Worm (Caenorhabditis elegans) whole organism, midembryonic: ENCODE measurements around the gene gadr-2.

Source experiments
- T22C8.4 ChIP-seq: fragments of 200-800 bp; sonication (Bioruptor generic); IDR thresholded peaks from 2 replicates; pipeline ENCODE4 v1.3.6; 2022; ENCODE audit warnings: missing genetic modification characterization, missing compliant biosample characterization
- cog-1 ChIP-seq: sonication (generic microtip); optimal IDR thresholded peaks from 2 replicates; lab custom pipeline; 2016; ENCODE audit warnings: missing genetic modification characterization, missing compliant biosample characterization
- flt-1 ChIP-seq: fragments of 200-800 bp; sonication (Bioruptor generic); IDR thresholded peaks from 2 replicates; pipeline ENCODE4 v1.3.6; 2022; ENCODE audit warnings: missing genetic modification characterization, missing compliant biosample characterization
- klf-2 ChIP-seq: fragments of 200-800 bp; sonication (Bioruptor generic); conservative IDR thresholded peaks from 2 replicates; pipeline ENCODE4 v1.3.6; 2022; ENCODE audit warnings: missing genetic modification reagents, missing genetic modification characterization, missing compliant biosample characterization
- med-1 ChIP-seq: sonication (generic microtip); optimal IDR thresholded peaks from 2 replicates; lab custom pipeline; 2017; ENCODE audit warnings: missing genetic modification characterization, mild to moderate bottlenecking, missing compliant biosample characterization, antibody characterized with exemption, missing genetic modification reagents; ENCODE audit not compliant: insufficient read depth
- ref-1 ChIP-seq: fragments of 200-800 bp; sonication (Bioruptor generic); conservative IDR thresholded peaks from 2 replicates; pipeline ENCODE4 v1.3.6; 2022; ENCODE audit warnings: missing genetic modification reagents, missing genetic modification characterization, missing compliant biosample characterization
- ztf-23 ChIP-seq: fragments of 200-800 bp; sonication (Bioruptor generic); IDR thresholded peaks from 2 replicates; pipeline ENCODE4 v1.3.6; 2022; ENCODE audit warnings: missing genetic modification reagents, missing genetic modification characterization, missing compliant biosample characterization

ce11 chrIV:9444417-9445026 is 40.4 kb downstream of the gadr-2 start:
- TF ChIP-seq flt-1 (peak; percentile 78; the same call in 1 of the 2 replicates), cog-1 (tag; lab: Kevin White, UChicago) (peak; percentile 76), T22C8.4 (GFP tag; lab: Robert Waterston, UW) (no peak), klf-2 (GFP tag; lab: Robert Waterston, UW) (no peak), ref-1 (GFP tag; lab: Robert Waterston, UW) (no peak), ztf-23 (GFP tag; lab: Robert Waterston, UW) (0 out of 2 replicates have a peak, but pooled peaks have one; percentile 10), med-1 (GFP tag; lab: Kevin White, UChicago) (no peak)
